Worm (Caenorhabditis elegans): Measurements from ENCODE around the gene C35D10.12.

The C35D10.12 gene

DNA sequence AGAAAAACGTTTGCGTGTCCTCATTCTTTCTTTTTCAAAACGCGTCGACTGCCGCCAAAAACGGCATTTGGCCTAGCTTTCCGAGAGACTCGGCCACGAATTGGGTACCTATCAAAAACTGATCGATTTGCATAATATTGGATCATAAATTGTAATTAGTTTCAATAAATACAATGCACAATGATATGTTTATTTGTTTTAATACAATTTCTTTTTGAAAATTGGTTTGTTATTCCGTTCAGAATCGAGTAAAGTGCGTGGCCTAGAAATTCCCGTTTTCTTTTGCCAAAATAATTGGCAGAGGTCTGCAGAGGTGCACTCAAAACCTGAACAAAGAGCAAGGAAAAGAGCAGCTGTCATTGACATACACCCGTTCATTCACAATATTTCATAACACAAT, 30.8 kb upstream of the C35D10.12 start, which contains the start of gene F26F4.8 (continued):
- TF ChIP-seq ets-4 (tag; optimal IDR thresholded peaks at IDR 0.05) (peak; percentile 88), eyg-1 (tag; optimal IDR thresholded peaks at IDR 0.05) (peak; percentile 7), ceh-31 (tag; optimal IDR thresholded peaks at IDR 0.05) (peak; percentile 92), unc-86 (tag; optimal IDR thresholded peaks at IDR 0.05) (peak; percentile 10), ama-1 (optimal IDR thresholded peaks at IDR 0.05) (no peak), sox-4 (tag; optimal IDR thresholded peaks at IDR 0.05) (no peak), K02D7.2 (tag; optimal IDR thresholded peaks at IDR 0.05) (no peak), odd-2 (tag; optimal IDR thresholded peaks at IDR 0.05) (no peak), F13H6.1 (tag; optimal IDR thresholded peaks at IDR 0.05) (peak; percentile 37), rnt-1 (tag; optimal IDR thresholded peaks at IDR 0.05) (peak; percentile 46), hlh-8 (tag; optimal IDR thresholded peaks at IDR 0.05) (peak; percentile 89), hlh-15 (tag; optimal IDR thresholded peaks at IDR 0.05) (no peak)

DNA sequence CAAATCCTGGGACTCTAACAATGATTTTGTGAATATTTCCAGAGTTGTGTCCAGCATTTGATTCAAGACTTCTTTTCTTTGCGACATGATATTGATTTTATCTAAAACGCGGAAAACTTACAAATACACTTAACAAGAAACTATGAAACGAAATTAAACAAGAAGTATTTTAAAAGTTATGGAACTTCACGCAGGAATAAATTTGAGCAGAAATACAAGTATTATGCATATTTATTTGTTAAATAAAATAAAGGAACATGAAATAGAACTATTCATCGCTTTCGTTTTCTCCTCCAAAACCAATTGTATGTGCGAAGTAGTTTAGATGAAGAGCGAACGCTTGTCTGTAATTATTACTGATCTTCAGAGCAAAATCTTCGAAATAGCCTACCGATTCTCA, 29.2 kb upstream of the C35D10.12 start, which contains the start of gene kbp-2:
kbp-2 (minus strand) TSS at position 101 of the 400 bp plus-strand sequence.
- TF ChIP-seq lin-11 (tag; optimal IDR thresholded peaks at IDR 0.05) = no peak
- TF ChIP-seq ceh-22 (tag; optimal IDR thresholded peaks at IDR 0.05) = no peak
- no peak for TF ChIP-seq F13H6.1 (tag; optimal IDR thresholded peaks at IDR 0.05)
- TF ChIP-seq odd-2 (tag; optimal IDR thresholded peaks at IDR 0.05) = no peak
- no peak for TF ChIP-seq fkh-6 (tag; optimal IDR thresholded peaks at IDR 0.05)
- TF ChIP-seq nfya-1 (tag; optimal IDR thresholded peaks at IDR 0.05) = no peak
- no peak for TF ChIP-seq che-1 (tag; optimal IDR thresholded peaks at IDR 0.05)

DNA sequence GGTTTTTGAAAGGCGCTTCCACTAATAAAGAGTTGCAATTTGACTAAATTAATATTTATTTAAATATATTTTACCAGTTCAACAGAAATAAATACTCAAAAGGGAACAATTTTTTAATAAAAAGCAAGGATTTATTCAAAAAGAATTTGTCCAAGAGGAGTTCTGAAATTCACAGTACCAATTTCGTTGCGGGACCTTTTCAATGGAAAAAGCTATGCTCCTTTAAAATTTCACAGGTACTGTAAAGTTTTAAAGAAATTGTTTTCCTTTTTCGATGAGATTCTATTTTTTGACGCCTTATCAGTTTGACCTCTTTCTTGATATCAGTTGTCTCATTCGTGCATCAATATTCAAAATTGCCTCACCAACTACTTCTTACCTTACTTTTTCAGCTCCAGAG, 25.7 kb upstream of the C35D10.12 start, which contains the start of gene tag-340:
tag-340 (plus strand) TSS at position 249 of the 400 bp plus-strand sequence.
- TF ChIP-seq ceh-48 (tag; optimal IDR thresholded peaks at IDR 0.05) (no peak), ceh-45 (GFP tag; IDR thresholded peaks at IDR 0.05) (no peak), ref-2 (tag; optimal IDR thresholded peaks at IDR 0.05) (no peak), hlh-6 (tag; optimal IDR thresholded peaks at IDR 0.05) (no peak), che-1 (tag; optimal IDR thresholded peaks at IDR 0.05) (no peak), lin-11 (tag; optimal IDR thresholded peaks at IDR 0.05) (no peak), unc-3 (GFP tag; conservative IDR thresholded peaks at IDR 0.05) (no peak), unc-3 (tag; optimal IDR thresholded peaks at IDR 0.05) (no peak), tbx-2 (tag; optimal IDR thresholded peaks at IDR 0.05) (no peak), T23F11.4 (GFP tag; optimal IDR thresholded peaks at IDR 0.05) (no peak), unc-42 (tag; optimal IDR thresholded peaks at IDR 0.05) (no peak), C08G9.2 (tag; optimal IDR thresholded peaks at IDR 0.05) (no peak), ttx-3 (tag; optimal IDR thresholded peaks at IDR 0.05) (no peak), sox-4 (tag; optimal IDR thresholded peaks at IDR 0.05) (no peak), hlh-30 (tag; optimal IDR thresholded peaks at IDR 0.05; ENCODE audit: insufficient read depth) (no peak), eyg-1 (tag; optimal IDR thresholded peaks at IDR 0.05) (no peak), unc-55 (GFP tag; optimal IDR thresholded peaks at IDR 0.05) (no peak), nhr-11 (tag; optimal IDR thresholded peaks at IDR 0.05) (no peak), ztf-16 (tag; optimal IDR thresholded peaks at IDR 0.05) (no peak), F13H6.1 (tag; optimal IDR thresholded peaks at IDR 0.05) (no peak), elt-2 (tag; optimal IDR thresholded peaks at IDR 0.05) (no peak)

DNA sequence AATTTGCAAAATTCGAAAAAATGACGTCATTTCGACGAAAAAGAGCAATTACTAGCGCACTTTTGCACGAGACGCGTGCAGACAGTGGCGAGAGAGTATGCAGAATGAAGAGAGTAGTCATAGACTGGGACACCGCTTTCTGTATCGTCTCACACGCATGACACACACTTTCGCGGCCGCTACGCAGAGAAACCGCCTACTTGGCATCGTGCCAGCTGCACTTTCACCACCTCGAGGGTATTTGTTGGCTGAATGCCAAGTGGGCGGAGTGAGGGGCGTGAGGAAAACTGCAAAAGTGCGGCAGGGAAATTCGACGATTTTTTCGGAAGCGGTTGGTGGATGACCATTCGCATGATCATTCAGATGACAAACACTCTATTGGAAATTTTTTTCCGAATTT, 25.2 kb upstream of the C35D10.12 start:
- TF ChIP-seq ztf-16 (tag; optimal IDR thresholded peaks at IDR 0.05) = peak; percentile 15
- peak; percentile 96 for TF ChIP-seq ref-2 (tag; optimal IDR thresholded peaks at IDR 0.05)
- TF ChIP-seq elt-2 (tag; optimal IDR thresholded peaks at IDR 0.05) = peak; percentile 70
- TF ChIP-seq syd-9 (tag; optimal IDR thresholded peaks at IDR 0.05) = peak; percentile 70
- TF ChIP-seq T23F11.4 (GFP tag; optimal IDR thresholded peaks at IDR 0.05) = peak; percentile 40
- peak; percentile 85 for TF ChIP-seq dmd-4 (tag; optimal IDR thresholded peaks at IDR 0.05; ENCODE audit: borderline replicate concordance)
- TF ChIP-seq pat-9 (tag; optimal IDR thresholded peaks at IDR 0.05) = peak; percentile 46
- TF ChIP-seq che-1 (tag; optimal IDR thresholded peaks at IDR 0.05) = no peak
- peak; percentile 70 for TF ChIP-seq ceh-2 (tag; optimal IDR thresholded peaks at IDR 0.05)
- no peak for TF ChIP-seq hlh-15 (tag; optimal IDR thresholded peaks at IDR 0.05)
- peak; percentile 88 for TF ChIP-seq ceh-14 (tag; optimal IDR thresholded peaks at IDR 0.05)
- TF ChIP-seq ttx-3 (tag; optimal IDR thresholded peaks at IDR 0.05) = no peak
- peak; percentile 93 for TF ChIP-seq dve-1 (tag; optimal IDR thresholded peaks at IDR 0.05)
- TF ChIP-seq ceh-9 (tag; optimal IDR thresholded peaks at IDR 0.05) = no peak
- TF ChIP-seq unc-42 (tag; optimal IDR thresholded peaks at IDR 0.05) = peak; percentile 89
- peak; percentile 98 for TF ChIP-seq hlh-30 (tag; optimal IDR thresholded peaks at IDR 0.05; ENCODE audit: insufficient read depth)
- peak; percentile 99 for TF ChIP-seq ets-4 (tag; optimal IDR thresholded peaks at IDR 0.05)
- no peak for TF ChIP-seq sox-4 (tag; optimal IDR thresholded peaks at IDR 0.05)
- peak; percentile 97 for TF ChIP-seq nfya-1 (tag; optimal IDR thresholded peaks at IDR 0.05)
- TF ChIP-seq pax-1 (tag; optimal IDR thresholded peaks at IDR 0.05) = peak; percentile 45
- no peak for TF ChIP-seq ceh-45 (GFP tag; IDR thresholded peaks at IDR 0.05)
- TF ChIP-seq K02D7.2 (tag; optimal IDR thresholded peaks at IDR 0.05) = no peak
- TF ChIP-seq ahr-1 (tag; optimal IDR thresholded peaks at IDR 0.05) = peak; percentile 4
- TF ChIP-seq elt-4 (tag; optimal IDR thresholded peaks at IDR 0.05) = no peak
- TF ChIP-seq mec-3 (tag; optimal IDR thresholded peaks at IDR 0.05; ENCODE audit: borderline replicate concordance) = no peak
- TF ChIP-seq ceh-22 (tag; optimal IDR thresholded peaks at IDR 0.05) = peak; percentile 41
- TF ChIP-seq ceh-6 (GFP tag; optimal IDR thresholded peaks at IDR 0.05) = peak; percentile 53
